Fruit fly (Drosophila melanogaster) whole organism, embryonic: ENCODE measurements around the gene ninaC.
A peak's percentile ranks its signal among the peaks of the same experiment; 100 is the strongest.

Source experiments
- Adf1 ChIP-seq: fragments of 200-800 bp; sonication (Bioruptor generic); IDR thresholded peaks from 2 replicates; pipeline ENCODE4 v1.3.6; 2022; ENCODE audit warnings: missing biosample characterization, missing genetic modification characterization
- Blimp-1 ChIP-seq: fragments of 200-800 bp; sonication (Bioruptor generic); optimal IDR thresholded peaks from 3 replicates; lab custom pipeline; 2018; ENCODE audit warnings: missing biosample characterization, missing genetic modification characterization, mild to moderate bottlenecking, moderate library complexity, missing genetic modification reagents
- BtbVII ChIP-seq: fragments of 200-800 bp; sonication (Bioruptor generic); optimal IDR thresholded peaks from 3 replicates; lab custom pipeline; 2017; ENCODE audit warnings: missing biosample characterization, mild to moderate bottlenecking, missing genetic modification characterization
- Bteb2 ChIP-seq: fragments of 200-800 bp; sonication (Bioruptor generic); optimal IDR thresholded peaks from 2 replicates; lab custom pipeline; 2016; ENCODE audit warnings: missing biosample characterization, missing genetic modification characterization
- CG11456 ChIP-seq: fragments of 200-800 bp; sonication (Bioruptor generic); IDR thresholded peaks from 3 replicates; pipeline ENCODE4 v1.3.6; 2022; ENCODE audit warnings: missing biosample characterization, missing genetic modification characterization
- CG13287 ChIP-seq: fragments of 200-800 bp; sonication (Bioruptor generic); IDR thresholded peaks from 2 replicates; pipeline ENCODE4 v1.3.6; 2022; ENCODE audit warnings: missing biosample characterization, missing genetic modification characterization; ENCODE audit not compliant: partially characterized antibody
- CG13775 ChIP-seq: fragments of 200-800 bp; sonication (Bioruptor generic); optimal IDR thresholded peaks from 3 replicates; lab custom pipeline; 2017; ENCODE audit warnings: missing biosample characterization, mild to moderate bottlenecking, missing genetic modification characterization
- CG1602 ChIP-seq: fragments of 200-800 bp; sonication (Bioruptor generic); optimal IDR thresholded peaks from 3 replicates; lab custom pipeline; 2016; ENCODE audit warnings: missing biosample characterization, missing genetic modification characterization
- CG17829 ChIP-seq: fragments of 200-800 bp; optimal IDR thresholded peaks from 2 replicates; lab custom pipeline; 2019; ENCODE audit warnings: missing biosample characterization, mild to moderate bottlenecking, missing genetic modification characterization, moderate library complexity
- CG18619 ChIP-seq: fragments of 200-800 bp; sonication (Bioruptor generic); optimal IDR thresholded peaks from 3 replicates; lab custom pipeline; 2017; ENCODE audit warnings: missing biosample characterization, mild to moderate bottlenecking, missing genetic modification characterization
- CG2120 ChIP-seq: fragments of 200-800 bp; sonication (Bioruptor generic); optimal IDR thresholded peaks from 3 replicates; lab custom pipeline; 2016; ENCODE audit warnings: missing biosample characterization, missing genetic modification characterization
- CG3065 ChIP-seq: fragments of 200-800 bp; sonication (Bioruptor generic); optimal IDR thresholded peaks from 2 replicates; lab custom pipeline; 2016; ENCODE audit warnings: missing biosample characterization, missing genetic modification characterization
- CG4282 ChIP-seq: fragments of 200-800 bp; sonication (Bioruptor generic); optimal IDR thresholded peaks from 2 replicates; lab custom pipeline; 2016; ENCODE audit warnings: missing biosample characterization, missing genetic modification characterization
- CG5953 ChIP-seq: fragments of 200-800 bp; sonication (Bioruptor generic); IDR thresholded peaks from 2 replicates; pipeline ENCODE4 v1.3.6; 2022; ENCODE audit warnings: missing biosample characterization, missing genetic modification characterization
- CG9932 ChIP-seq: fragments of 200-800 bp; sonication (Bioruptor generic); IDR thresholded peaks from 2 replicates; pipeline ENCODE4 v1.3.6; 2022; ENCODE audit warnings: missing biosample characterization, missing genetic modification characterization
- CHES-1-like ChIP-seq: fragments of 200-800 bp; sonication (Bioruptor generic); optimal IDR thresholded peaks from 2 replicates; lab custom pipeline; 2016; ENCODE audit warnings: missing biosample characterization, missing genetic modification characterization
- Chrac-16 ChIP-seq: fragments of 200-800 bp; sonication (Bioruptor generic); optimal IDR thresholded peaks from 3 replicates; lab custom pipeline; 2016; ENCODE audit warnings: missing biosample characterization, missing genetic modification characterization
- Dek ChIP-seq: fragments of 200-800 bp; sonication (Bioruptor generic); optimal IDR thresholded peaks from 3 replicates; lab custom pipeline; 2019; ENCODE audit warnings: missing biosample characterization, mild to moderate bottlenecking, missing genetic modification characterization, moderate library complexity
- Doc3 ChIP-seq: fragments of 200-800 bp; sonication (Bioruptor generic); IDR thresholded peaks from 3 replicates; pipeline ENCODE4 v1.3.6; 2022; ENCODE audit warnings: missing biosample characterization, missing genetic modification characterization; ENCODE audit not compliant: partially characterized antibody
- Hand ChIP-seq: fragments of 200-800 bp; sonication (Bioruptor generic); optimal IDR thresholded peaks from 2 replicates; lab custom pipeline; 2017; ENCODE audit warnings: mild to moderate bottlenecking, missing biosample characterization, missing genetic modification reagents, missing genetic modification characterization
- Hr51 ChIP-seq, 2 experiments: fragments of 200-800 bp; sonication (Bioruptor generic); optimal IDR thresholded peaks; 2 replicates in 1 of 2; 3 replicates in 1 of 2; lab custom pipeline; 2016 to 2018; ENCODE audit warnings: missing biosample characterization in 2 of 2, missing genetic modification characterization in 2 of 2, mild to moderate bottlenecking in 1 of 2, moderate library complexity in 1 of 2
- Kr ChIP-seq: fragments of 200-800 bp; sonication (Bioruptor generic); optimal IDR thresholded peaks from 2 replicates; lab custom pipeline; 2017; ENCODE audit warnings: missing biosample characterization, mild to moderate bottlenecking, missing genetic modification characterization
- Lhr ChIP-seq: fragments of 200-800 bp; sonication (Bioruptor generic); optimal IDR thresholded peaks from 3 replicates; lab custom pipeline; 2017; ENCODE audit warnings: mild to moderate bottlenecking, missing biosample characterization, missing genetic modification reagents, missing genetic modification characterization
- Lim3 ChIP-seq: fragments of 200-800 bp; sonication (Bioruptor generic); IDR thresholded peaks from 2 replicates; pipeline ENCODE4 v1.3.6; 2022; ENCODE audit warnings: missing biosample characterization, missing genetic modification characterization
- Myb ChIP-seq: fragments of 200-800 bp; sonication (Bioruptor generic); optimal IDR thresholded peaks from 2 replicates; lab custom pipeline; 2016; ENCODE audit warnings: missing biosample characterization, missing genetic modification characterization
- NK7.1 ChIP-seq: fragments of 200-800 bp; sonication (Bioruptor generic); optimal IDR thresholded peaks from 3 replicates; lab custom pipeline; 2016; ENCODE audit warnings: missing biosample characterization, missing genetic modification characterization
- Nf-YA ChIP-seq: fragments of 200-800 bp; sonication (Bioruptor generic); IDR thresholded peaks from 2 replicates; pipeline ENCODE4 v1.3.6; 2022; ENCODE audit warnings: missing biosample characterization, missing genetic modification characterization
- Nf-YB ChIP-seq: fragments of 200-800 bp; sonication (Bioruptor generic); optimal IDR thresholded peaks from 3 replicates; lab custom pipeline; 2019; ENCODE audit warnings: missing biosample characterization, mild to moderate bottlenecking, missing genetic modification characterization, moderate library complexity
- NfI ChIP-seq: fragments of 200-800 bp; sonication (Bioruptor generic); optimal IDR thresholded peaks from 3 replicates; lab custom pipeline; 2018; ENCODE audit warnings: missing biosample characterization, mild to moderate bottlenecking, missing genetic modification characterization, moderate library complexity
- Oaz ChIP-seq: fragments of 200-800 bp; sonication (Bioruptor generic); IDR thresholded peaks from 2 replicates; pipeline ENCODE4 v1.3.6; 2022; ENCODE audit warnings: missing biosample characterization, missing genetic modification characterization
- Optix ChIP-seq: fragments of 200-800 bp; sonication (Bioruptor generic); IDR thresholded peaks from 3 replicates; pipeline ENCODE4 v1.3.6; 2022; ENCODE audit warnings: missing biosample characterization, missing genetic modification characterization
- Ravus ChIP-seq: fragments of 200-800 bp; sonication (Bioruptor generic); IDR thresholded peaks from 2 replicates; pipeline ENCODE4 v1.3.6; 2022; ENCODE audit warnings: missing biosample characterization, missing genetic modification characterization
- Sry-β ChIP-seq: fragments of 200-800 bp; sonication (Bioruptor generic); optimal IDR thresholded peaks from 2 replicates; lab custom pipeline; 2018; ENCODE audit warnings: missing biosample characterization, mild to moderate bottlenecking, missing genetic modification characterization, moderate library complexity
- Xbp1 ChIP-seq: fragments of 200-800 bp; sonication (Bioruptor generic); optimal IDR thresholded peaks from 3 replicates; lab custom pipeline; 2016; ENCODE audit warnings: missing biosample characterization, mild to moderate bottlenecking, missing genetic modification characterization
- aop ChIP-seq: fragments of 200-800 bp; sonication (Bioruptor generic); IDR thresholded peaks from 2 replicates; pipeline ENCODE4 v1.3.6; 2022; ENCODE audit warnings: missing biosample characterization, missing genetic modification characterization
- bab2 ChIP-seq: fragments of 200-800 bp; sonication (Bioruptor generic); optimal IDR thresholded peaks from 2 replicates; lab custom pipeline; 2016; ENCODE audit warnings: missing biosample characterization, missing genetic modification characterization
- bbx ChIP-seq: fragments of 200-800 bp; sonication (Bioruptor generic); IDR thresholded peaks from 2 replicates; pipeline ENCODE4 v1.3.6; 2022; ENCODE audit warnings: missing biosample characterization, missing genetic modification characterization; ENCODE audit not compliant: partially characterized antibody
- bsh ChIP-seq, 2 experiments: fragments of 200-800 bp; sonication (Bioruptor generic); optimal IDR thresholded peaks; 2 replicates each; lab custom pipeline; 2017 to 2018; ENCODE audit warnings: mild to moderate bottlenecking in 2 of 2, missing biosample characterization in 2 of 2, missing genetic modification characterization in 2 of 2, moderate library complexity in 1 of 2
- disco-r ChIP-seq: fragments of 200-800 bp; sonication (Bioruptor generic); optimal IDR thresholded peaks from 2 replicates; lab custom pipeline; 2016; ENCODE audit warnings: missing biosample characterization, missing genetic modification characterization
- ems ChIP-seq: fragments of 200-800 bp; sonication (Bioruptor generic); optimal IDR thresholded peaks from 3 replicates; lab custom pipeline; 2016; ENCODE audit warnings: missing biosample characterization, missing genetic modification characterization
- fd64A ChIP-seq: fragments of 200-800 bp; sonication (Bioruptor generic); optimal IDR thresholded peaks from 3 replicates; lab custom pipeline; 2018; ENCODE audit warnings: missing biosample characterization, mild to moderate bottlenecking, missing genetic modification characterization
- ham ChIP-seq: fragments of 200-800 bp; sonication (Bioruptor generic); IDR thresholded peaks from 2 replicates; pipeline ENCODE4 v1.3.6; 2022; ENCODE audit warnings: missing biosample characterization, missing genetic modification characterization
- her ChIP-seq: fragments of 200-800 bp; sonication (Bioruptor generic); optimal IDR thresholded peaks from 2 replicates; lab custom pipeline; 2016; ENCODE audit warnings: missing biosample characterization, missing genetic modification characterization
- hkb ChIP-seq, 2 experiments: fragments of 200-800 bp in 1 of 2; fragments of >200 bp in 1 of 2; sonication (Bioruptor generic) in 1 of 2; IDR thresholded peaks in 1 of 2; optimal IDR thresholded peaks in 1 of 2; 2 replicates each; pipeline versions ENCODE4 v1.3.6 to Lab custom; 2017 to 2022; ENCODE audit warnings: missing biosample characterization in 1 of 2, missing genetic modification characterization in 1 of 2
- ken ChIP-seq: fragments of 200-800 bp; sonication (Bioruptor generic); IDR thresholded peaks from 3 replicates; pipeline ENCODE4 v1.3.6; 2022; ENCODE audit warnings: missing biosample characterization, missing genetic modification characterization
- klu ChIP-seq: fragments of 200-800 bp; sonication (Bioruptor generic); IDR thresholded peaks from 2 replicates; pipeline ENCODE4 v1.3.6; 2022; ENCODE audit warnings: missing biosample characterization, missing genetic modification characterization
- lmd ChIP-seq: fragments of 200-800 bp; sonication (Bioruptor generic); IDR thresholded peaks from 2 replicates; pipeline ENCODE4 v1.3.6; 2022; ENCODE audit warnings: missing biosample characterization, missing genetic modification characterization
- so ChIP-seq: fragments of 200-800 bp; sonication (Bioruptor generic); IDR thresholded peaks from 3 replicates; pipeline ENCODE4 v1.3.6; 2022; ENCODE audit warnings: missing biosample characterization, missing genetic modification characterization
- stwl ChIP-seq: fragments of 200-800 bp; sonication (Bioruptor generic); optimal IDR thresholded peaks from 3 replicates; lab custom pipeline; 2018; ENCODE audit warnings: missing biosample characterization, mild to moderate bottlenecking, missing genetic modification characterization, moderate library complexity
- tgo ChIP-seq: fragments of 200-800 bp; sonication (Bioruptor generic); IDR thresholded peaks from 3 replicates; pipeline ENCODE4 v1.3.6; 2022; ENCODE audit warnings: missing biosample characterization, missing genetic modification characterization
- tio ChIP-seq: fragments of 200-800 bp; sonication (Bioruptor generic); optimal IDR thresholded peaks from 2 replicates; lab custom pipeline; 2017; ENCODE audit warnings: missing biosample characterization, missing genetic modification characterization, inconsistent platforms

ninaC gene

DNA sequence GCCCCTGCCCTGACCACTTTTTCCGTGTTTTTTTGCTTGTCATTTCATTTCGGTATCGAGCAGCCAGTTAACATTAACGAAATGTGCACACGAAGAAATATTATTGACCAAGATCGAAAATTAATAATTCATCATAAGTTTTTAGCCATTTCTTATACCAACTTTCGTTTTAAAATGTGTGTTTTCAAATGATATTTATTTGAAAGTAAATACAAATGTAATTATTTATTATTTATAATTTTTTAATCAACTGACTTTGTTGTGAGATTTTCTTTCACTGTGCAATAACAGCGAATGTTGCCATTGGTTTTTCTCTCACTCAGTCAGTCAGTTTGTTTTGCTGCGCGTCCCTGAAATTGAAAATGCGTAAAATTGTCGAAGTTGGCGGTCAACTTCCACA, 18.3 kb downstream of the ninaC start (continued):
- TF ChIP-seq Hand (GFP tag; lab: Kevin White, UChicago) (no peak), NfI (GFP tag; lab: Kevin White, UChicago) (peak; percentile 59), Lim3 (no peak), NK7.1 (no peak), Xbp1 (GFP tag; lab: Kevin White, UChicago) (peak; percentile 48), Optix (GFP tag; lab: Robert Waterston, UW) (no peak), disco-r (no peak), CG4282 (GFP tag; lab: Kevin White, UChicago) (no peak), CG11456 (GFP tag; lab: Robert Waterston, UW) (no peak), stwl (tag; lab: Kevin White, UChicago) (no peak), CG1602 (GFP tag; lab: Kevin White, UChicago) (peak; percentile 3), tgo (GFP tag; lab: Robert Waterston, UW) (peak; percentile 73; the same call in 2 of the 3 replicates), CG18619 (GFP tag; lab: Kevin White, UChicago) (peak; percentile 37), Doc3 (GFP tag; lab: Robert Waterston, UW) (no peak), lmd (GFP tag; lab: Robert Waterston, UW) (peak; percentile 68), Nf-YB (GFP tag; lab: Kevin White, UChicago) (peak; percentile 25), Sry-β (GFP tag; lab: Kevin White, UChicago) (no peak), BtbVII (GFP tag; lab: Kevin White, UChicago) (peak; percentile 49), CG2120 (GFP tag; lab: Kevin White, UChicago) (peak; percentile 27), fd64A (GFP tag; lab: Kevin White, UChicago) (no peak), CHES-1-like (GFP tag; lab: Kevin White, UChicago) (no peak), CG13287 (no peak), Chrac-16 (GFP tag; lab: Kevin White, UChicago) (no peak), Ravus (GFP tag; lab: Robert Waterston, UW) (peak; percentile 37), tio (GFP tag; lab: Kevin White, UChicago) (peak; percentile 7), Dek (tag; lab: Kevin White, UChicago) (peak; percentile 34), aop (no peak), bbx (GFP tag; lab: Robert Waterston, UW) (no peak), hkb (optimal IDR thresholded peaks at IDR 0.05; lab: Kevin White, UChicago) (no peak), hkb (GFP tag; IDR thresholded peaks at IDR 0.05; lab: Robert Waterston, UW) (peak; percentile 66), klu (GFP tag; lab: Robert Waterston, UW) (peak; percentile 44; the same call in 1 of the 2 replicates), Blimp-1 (GFP tag; lab: Kevin White, UChicago) (peak; percentile 50), ken (GFP tag; lab: Robert Waterston, UW) (peak; percentile 9; the same call in 1 of the 3 replicates), Hr51 (GFP tag; optimal IDR thresholded peaks at IDR 0.05; lab: Kevin White, UChicago) (peak in 1 of 2 experiments; percentile 90), her (no peak), Bteb2 (GFP tag; lab: Kevin White, UChicago) (no peak), Myb (no peak), bab2 (GFP tag; lab: Kevin White, UChicago) (no peak), CG3065 (GFP tag; lab: Kevin White, UChicago) (no peak), CG17829 (tag; lab: Kevin White, UChicago) (peak; percentile 41), CG5953 (GFP tag; lab: Robert Waterston, UW) (no peak), Oaz (GFP tag; lab: Robert Waterston, UW) (no peak), Nf-YA (GFP tag; lab: Robert Waterston, UW) (0 out of 2 replicates have a peak, but pooled peaks have one; percentile 35), Adf1 (GFP tag; lab: Robert Waterston, UW) (no peak), so (GFP tag; lab: Robert Waterston, UW) (0 out of 3 replicates have a peak, but pooled peaks have one; percentile 52), CG9932 (GFP tag; lab: Robert Waterston, UW) (peak; percentile 53), CG13775 (GFP tag; lab: Kevin White, UChicago) (peak; percentile 38), Lhr (GFP tag; lab: Kevin White, UChicago) (no peak), Kr (GFP tag; lab: Kevin White, UChicago) (no peak), ems (no peak), ham (GFP tag; lab: Robert Waterston, UW) (no peak), bsh (GFP tag; optimal IDR thresholded peaks at IDR 0.05; lab: Kevin White, UChicago) (peak in 1 of 2 experiments; percentile 44)
